Worm (Caenorhabditis elegans): ENCODE measurements around the gene Y97E10AL.1.
A peak's percentile ranks its signal among the peaks of the same experiment; 100 is the strongest.

The Y97E10AL.1 gene

ce11 chrV:7970519-7970918 lies 15.4 kb upstream of the Y97E10AL.1 start (continued):
- TF ChIP-seq skn-1 (tag; optimal IDR thresholded peaks at IDR 0.05) (no peak), nhr-76 (tag; optimal IDR thresholded peaks at IDR 0.05) (no peak), egl-27 (tag; optimal IDR thresholded peaks at IDR 0.05) (no peak), nhr-85 (tag) (no peak), ceh-8 (GFP tag; optimal IDR thresholded peaks at IDR 0.05) (no peak), mdl-1 (tag; optimal IDR thresholded peaks at IDR 0.05) (no peak), vab-15 (tag; optimal IDR thresholded peaks at IDR 0.05) (no peak), dsc-1 (tag; optimal IDR thresholded peaks at IDR 0.05) (peak; percentile 46), ceh-82 (tag; optimal IDR thresholded peaks at IDR 0.05) (no peak), sox-4 (tag; optimal IDR thresholded peaks at IDR 0.05) (peak; percentile 32), lin-13 (GFP tag; optimal IDR thresholded peaks at IDR 0.05) (no peak), sup-37 (GFP tag; optimal IDR thresholded peaks at IDR 0.05) (no peak), efl-3 (GFP tag; optimal IDR thresholded peaks at IDR 0.05) (no peak), lin-39 (tag; optimal IDR thresholded peaks at IDR 0.05) (no peak), fkh-4 (tag; optimal IDR thresholded peaks at IDR 0.05; ENCODE audit: borderline replicate concordance) (no peak), alr-1 (tag; optimal IDR thresholded peaks at IDR 0.05; ENCODE audit: borderline replicate concordance) (no peak), zip-4 (GFP tag; optimal IDR thresholded peaks at IDR 0.05) (no peak), elt-3 (tag; optimal IDR thresholded peaks at IDR 0.05) (no peak), aha-1 (tag; optimal IDR thresholded peaks at IDR 0.05) (no peak), nhr-11 (tag; optimal IDR thresholded peaks at IDR 0.05) (no peak), nhr-47 (tag; optimal IDR thresholded peaks at IDR 0.05) (peak; percentile 41), jun-1 (tag; optimal IDR thresholded peaks at IDR 0.05) (no peak), nhr-12 (tag; optimal IDR thresholded peaks at IDR 0.05) (no peak), ets-5 (GFP tag; IDR thresholded peaks at IDR 0.05) (no peak), ceh-63 (GFP tag; optimal IDR thresholded peaks at IDR 0.05) (no peak), nhr-19 (GFP tag; conservative IDR thresholded peaks at IDR 0.05) (no peak), ztf-11 (tag; optimal IDR thresholded peaks at IDR 0.05) (no peak), unc-30 (tag; optimal IDR thresholded peaks at IDR 0.05) (no peak), lin-35 (GFP tag; optimal IDR thresholded peaks at IDR 0.05) (no peak)

- TF ChIP-seq ztf-4 (tag; optimal IDR thresholded peaks at IDR 0.05), result no peak
- no peak for TF ChIP-seq swsn-7 (tag; optimal IDR thresholded peaks at IDR 0.05)
- peak; percentile 8 for TF ChIP-seq dsc-1 (tag; optimal IDR thresholded peaks at IDR 0.05)
- TF ChIP-seq sox-4 (tag; optimal IDR thresholded peaks at IDR 0.05), result peak; percentile 12
- TF ChIP-seq fkh-8 (tag; optimal IDR thresholded peaks at IDR 0.05), result peak; percentile 69
- TF ChIP-seq mab-9 (GFP tag; IDR thresholded peaks at IDR 0.05), result no peak
- TF ChIP-seq ces-1 (GFP tag; optimal IDR thresholded peaks at IDR 0.05), result no peak
- no peak for TF ChIP-seq ceh-88 (GFP tag; IDR thresholded peaks at IDR 0.05)
- TF ChIP-seq fkh-4 (tag; optimal IDR thresholded peaks at IDR 0.05; ENCODE audit: borderline replicate concordance), result no peak
- TF ChIP-seq jun-1 (tag; optimal IDR thresholded peaks at IDR 0.05), result no peak
- TF ChIP-seq C04F5.9 (tag; optimal IDR thresholded peaks at IDR 0.05), result no peak
- peak; percentile 8 for TF ChIP-seq nhr-71 (tag; optimal IDR thresholded peaks at IDR 0.05)
- TF ChIP-seq grh-1 (GFP tag; IDR thresholded peaks at IDR 0.05), result no peak
- TF ChIP-seq lir-3 (tag; optimal IDR thresholded peaks at IDR 0.05; ENCODE audit: poor library complexity), result no peak
- TF ChIP-seq aha-1 (tag; optimal IDR thresholded peaks at IDR 0.05), result no peak
- TF ChIP-seq snpc-4 (tag; optimal IDR thresholded peaks at IDR 0.05), result no peak
- TF ChIP-seq efl-1 (optimal IDR thresholded peaks at IDR 0.05), result no peak
- no peak for TF ChIP-seq efl-1 (GFP tag; optimal IDR thresholded peaks at IDR 0.05 in 1 of 2)
- no peak for TF ChIP-seq fos-1 (tag; optimal IDR thresholded peaks at IDR 0.05)
- no peak for TF ChIP-seq elt-2 (tag; optimal IDR thresholded peaks at IDR 0.05)
- TF ChIP-seq C34B4.2 (tag; optimal IDR thresholded peaks at IDR 0.05), result no peak
- no peak for TF ChIP-seq snu-23 (GFP tag; optimal IDR thresholded peaks at IDR 0.05)
- no peak for TF ChIP-seq ceh-63 (GFP tag; optimal IDR thresholded peaks at IDR 0.05)
- TF ChIP-seq pqm-1 (tag; optimal IDR thresholded peaks at IDR 0.05), result no peak
- TF ChIP-seq hlh-17 (GFP tag; optimal IDR thresholded peaks at IDR 0.05; ENCODE audit: borderline replicate concordance), result no peak
Observed at ce11 chrV:7971376-7971775, 14.6 kb upstream of the Y97E10AL.1 start.
